Worm (Caenorhabditis elegans) whole organism, L4/young adult: ENCODE measurements around the gene F44G4.1.

Experiments
- dao-5 ChIP-seq: sonication (generic microtip); optimal IDR thresholded peaks from 2 replicates; lab custom pipeline; 2016; ENCODE audit warnings: missing genotype, missing genetic modification characterization, moderate library complexity, missing compliant biosample characterization
- him-1 ChIP-seq: sonication (generic microtip); optimal IDR thresholded peaks from 2 replicates; lab custom pipeline; 2016; ENCODE audit warnings: missing genotype, missing genetic modification reagents, missing genetic modification characterization, missing compliant biosample characterization

DNA sequence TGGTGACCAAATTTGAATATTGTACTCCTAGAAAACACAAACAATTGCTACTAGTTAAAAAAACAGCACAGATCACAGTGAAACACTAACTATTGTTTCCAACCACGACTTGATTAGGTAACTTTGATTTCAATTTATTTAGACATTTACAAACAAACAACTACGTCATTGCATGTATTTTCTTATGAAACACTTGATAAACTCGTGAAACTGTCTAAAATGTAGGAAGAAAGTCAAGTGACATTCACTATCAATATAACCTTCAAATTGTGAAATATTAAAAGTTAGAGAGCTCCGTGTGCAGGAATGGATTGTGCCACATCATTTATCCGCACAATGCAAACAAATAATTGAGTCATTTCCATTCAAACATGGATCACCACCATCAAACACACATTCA lies 4.2 kb upstream of the F44G4.1 start:
- TF ChIP-seq him-1 (tag; lab: Kevin White, UChicago) = no peak
- no peak for TF ChIP-seq dao-5 (tag; lab: Kevin White, UChicago)
